Worm (Caenorhabditis elegans) whole organism, L1 larva: ENCODE results near the gene twk-33.
A peak's percentile ranks its signal among the peaks of the same experiment; 100 is the strongest.

Experiments
- C04F5.9 ChIP-seq: sonication (generic microtip); optimal IDR thresholded peaks from 2 replicates; lab custom pipeline; 2016; ENCODE audit warnings: missing genetic modification characterization, missing compliant biosample characterization
- C16A3.4 ChIP-seq: fragments of 150-350 bp; optimal IDR thresholded peaks from 2 replicates; lab custom pipeline; 2014; ENCODE audit warnings: missing biosample characterization, missing genetic modification characterization
- C34B4.2 ChIP-seq: sonication (generic microtip); optimal IDR thresholded peaks from 2 replicates; lab custom pipeline; 2017; ENCODE audit warnings: mild to moderate bottlenecking, missing genetic modification characterization, missing compliant biosample characterization
- alr-1 ChIP-seq: fragments of 200-800 bp; sonication (Bioruptor generic); optimal IDR thresholded peaks from 2 replicates; lab custom pipeline; 2018; ENCODE audit warnings: borderline replicate concordance, mild to moderate bottlenecking, missing genetic modification characterization, missing compliant biosample characterization
- blmp-1 ChIP-seq: fragments of 150-350 bp; optimal IDR thresholded peaks from 2 replicates; lab custom pipeline; 2014; ENCODE audit warnings: missing biosample characterization, missing genetic modification characterization
- ceh-8 ChIP-seq: fragments of 200-800 bp; sonication (Bioruptor generic); optimal IDR thresholded peaks from 2 replicates; lab custom pipeline; 2018; ENCODE audit warnings: mild to moderate bottlenecking, missing genetic modification characterization, moderate library complexity, missing compliant biosample characterization
- ceh-82 ChIP-seq, 3 experiments: fragments of 150-350 bp in 1 of 3; sonication (generic microtip) in 2 of 3; optimal IDR thresholded peaks; 2 replicates each; lab custom pipeline; 2014 to 2017; ENCODE audit warnings: missing biosample characterization in 3 of 3, missing genetic modification characterization in 3 of 3
- ceh-90 ChIP-seq: sonication (generic microtip); optimal IDR thresholded peaks from 2 replicates; lab custom pipeline; 2016; ENCODE audit warnings: missing genetic modification characterization, missing compliant biosample characterization
- ces-1 ChIP-seq: fragments of 150-350 bp; optimal IDR thresholded peaks from 2 replicates; lab custom pipeline; 2014; ENCODE audit warnings: missing biosample characterization, missing genetic modification reagents, missing genetic modification characterization
- dsc-1 ChIP-seq: sonication (generic microtip); optimal IDR thresholded peaks from 2 replicates; lab custom pipeline; 2016; ENCODE audit warnings: mild to moderate bottlenecking, missing genetic modification characterization, missing compliant biosample characterization
- efl-3 ChIP-seq: fragments of 200-800 bp; sonication (Bioruptor generic); optimal IDR thresholded peaks from 2 replicates; lab custom pipeline; 2018; ENCODE audit warnings: mild to moderate bottlenecking, missing genetic modification characterization, missing compliant biosample characterization
- elt-2 ChIP-seq: sonication (generic microtip); optimal IDR thresholded peaks from 2 replicates; lab custom pipeline; 2016; ENCODE audit warnings: missing genetic modification characterization, mild to moderate bottlenecking, inconsistent platforms, missing compliant biosample characterization, missing genetic modification reagents
- elt-3 ChIP-seq, 6 experiments: fragments of 150-350 bp in 1 of 6; sonication (generic microtip); optimal IDR thresholded peaks; 2 replicates each; lab custom pipeline; 2017 to 2018; ENCODE audit warnings: missing biosample characterization in 6 of 6, missing genetic modification characterization in 6 of 6, inconsistent platforms in 1 of 6
- grh-1 ChIP-seq: fragments of 200-800 bp; sonication (Bioruptor generic); IDR thresholded peaks from 2 replicates; pipeline ENCODE4 v1.3.6; 2022; ENCODE audit warnings: missing genetic modification reagents, missing genetic modification characterization, missing compliant biosample characterization
- hlh-17 ChIP-seq: fragments of 200-800 bp; sonication (Bioruptor generic); optimal IDR thresholded peaks from 2 replicates; lab custom pipeline; 2018; ENCODE audit warnings: missing genetic modification characterization, mild to moderate bottlenecking, missing compliant biosample characterization, moderate library complexity, borderline replicate concordance
- isw-1 ChIP-seq: fragments of 200-800 bp; sonication (Bioruptor generic); IDR thresholded peaks from 2 replicates; pipeline ENCODE4 v1.3.6; 2022; ENCODE audit warnings: missing genetic modification characterization, missing compliant biosample characterization
- lin-13 ChIP-seq: fragments of 150-350 bp; optimal IDR thresholded peaks from 2 replicates; lab custom pipeline; 2014; ENCODE audit warnings: missing biosample characterization, missing genetic modification reagents, missing genetic modification characterization
- lin-14 ChIP-seq: fragments of 200-800 bp; sonication (Bioruptor generic); optimal IDR thresholded peaks from 2 replicates; lab custom pipeline; 2018; ENCODE audit warnings: mild to moderate bottlenecking, missing genetic modification characterization, moderate library complexity, missing compliant biosample characterization
- mdl-1 ChIP-seq, 2 experiments: fragments of 150-350 bp; optimal IDR thresholded peaks; 2 replicates each; lab custom pipeline; 2014 to 2017; ENCODE audit warnings: missing biosample characterization in 2 of 2, missing genetic modification characterization in 2 of 2, inconsistent platforms in 1 of 2
- mep-1 ChIP-seq: fragments of 150-350 bp; optimal IDR thresholded peaks from 2 replicates; lab custom pipeline; 2014; ENCODE audit warnings: missing biosample characterization, missing genetic modification characterization
- nhr-12 ChIP-seq: sonication (generic microtip); optimal IDR thresholded peaks from 2 replicates; lab custom pipeline; 2017; ENCODE audit warnings: missing biosample characterization, missing genetic modification characterization
- nhr-19 ChIP-seq: fragments of 200-800 bp; sonication (Bioruptor generic); conservative IDR thresholded peaks from 2 replicates; pipeline ENCODE4 v1.3.6; 2022; ENCODE audit warnings: missing genetic modification characterization, missing compliant biosample characterization
- nhr-20 ChIP-seq: sonication (generic microtip); optimal IDR thresholded peaks from 2 replicates; lab custom pipeline; 2016; ENCODE audit warnings: mild to moderate bottlenecking, missing genetic modification characterization, missing compliant biosample characterization
- nhr-237 ChIP-seq: fragments of 150-350 bp; optimal IDR thresholded peaks from 2 replicates; lab custom pipeline; 2014; ENCODE audit warnings: missing biosample characterization, missing genetic modification characterization
- nhr-28 ChIP-seq: fragments of 150-350 bp; optimal IDR thresholded peaks from 2 replicates; lab custom pipeline; 2014; ENCODE audit warnings: missing biosample characterization, missing genetic modification characterization
- nhr-71 ChIP-seq: sonication (generic microtip); optimal IDR thresholded peaks from 2 replicates; lab custom pipeline; 2016; ENCODE audit warnings: mild to moderate bottlenecking, missing genetic modification characterization, moderate library complexity, missing compliant biosample characterization
- nhr-84 ChIP-seq: sonication (generic microtip); optimal IDR thresholded peaks from 2 replicates; lab custom pipeline; 2017; ENCODE audit warnings: missing biosample characterization, missing genetic modification characterization
- nhr-85 ChIP-seq: sonication (generic microtip); peaks from one replicate; lab custom pipeline; 2016; ENCODE audit warnings: missing genetic modification characterization, inconsistent platforms, missing compliant biosample characterization
- pag-3 ChIP-seq: sonication (generic microtip); optimal IDR thresholded peaks from 2 replicates; lab custom pipeline; 2017; ENCODE audit warnings: missing genetic modification characterization, mild to moderate bottlenecking, missing compliant biosample characterization, antibody characterized with exemption, borderline replicate concordance; ENCODE audit not compliant: insufficient read depth
- skn-1 ChIP-seq: fragments of 150-350 bp; optimal IDR thresholded peaks from 2 replicates; lab custom pipeline; 2014; ENCODE audit warnings: missing biosample characterization, missing genetic modification characterization
- snu-23 ChIP-seq: sonication (generic microtip); optimal IDR thresholded peaks from 2 replicates; lab custom pipeline; 2016; ENCODE audit warnings: missing genetic modification characterization, missing compliant biosample characterization
- sox-4 ChIP-seq: sonication (generic microtip); optimal IDR thresholded peaks from 2 replicates; lab custom pipeline; 2016; ENCODE audit warnings: missing genetic modification characterization, missing compliant biosample characterization
- sup-37 ChIP-seq: fragments of 200-800 bp; sonication (Bioruptor generic); optimal IDR thresholded peaks from 2 replicates; lab custom pipeline; 2018; ENCODE audit warnings: mild to moderate bottlenecking, missing genetic modification characterization, missing compliant biosample characterization
- swsn-7 ChIP-seq: sonication (generic microtip); optimal IDR thresholded peaks from 2 replicates; lab custom pipeline; 2016; ENCODE audit warnings: missing genetic modification characterization, missing compliant biosample characterization
- tbx-2 ChIP-seq: sonication (generic microtip); optimal IDR thresholded peaks from 2 replicates; lab custom pipeline; 2016; ENCODE audit warnings: missing genetic modification characterization, missing compliant biosample characterization
- tlp-1 ChIP-seq: fragments of 150-350 bp; optimal IDR thresholded peaks from 2 replicates; lab custom pipeline; 2014; ENCODE audit warnings: missing biosample characterization, missing genetic modification characterization
- unc-62 ChIP-seq: fragments of 150-350 bp; optimal IDR thresholded peaks from 2 replicates; lab custom pipeline; 2014; ENCODE audit warnings: missing biosample characterization, missing genetic modification reagents, missing genetic modification characterization
- zag-1 ChIP-seq: fragments of 150-350 bp; optimal IDR thresholded peaks from 2 replicates; lab custom pipeline; 2014; ENCODE audit warnings: missing biosample characterization, missing genetic modification characterization
- ztf-11 ChIP-seq, 2 experiments: sonication (generic microtip); optimal IDR thresholded peaks; 2 replicates each; lab custom pipeline; 2016 to 2017; ENCODE audit warnings: missing genetic modification characterization in 2 of 2, missing biosample characterization in 1 of 2, missing compliant biosample characterization in 1 of 2

The twk-33 gene

DNA sequence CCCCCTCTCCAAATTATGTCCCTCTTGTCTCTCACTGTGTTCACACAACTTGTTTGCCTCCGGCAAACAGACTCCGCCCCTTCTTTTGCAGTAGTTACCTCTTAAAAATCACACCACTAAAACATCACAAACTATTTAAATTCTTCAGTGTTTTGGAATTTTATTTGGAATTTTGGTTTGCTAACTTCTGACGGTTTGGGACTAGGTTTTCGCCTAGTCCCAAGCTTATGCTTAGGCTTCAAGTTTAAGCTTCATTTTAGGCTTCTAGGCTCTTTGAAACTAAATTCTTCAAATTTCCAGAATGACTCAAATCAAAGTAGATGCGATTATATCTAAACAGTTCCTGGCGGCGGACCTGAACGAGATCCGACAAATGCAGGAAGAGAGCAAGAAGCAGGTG is 10.5 kb upstream of the twk-33 start, which contains the start of gene fat-5:
TSS of gene fat-5 (plus strand) at position 301 of the 400 bp plus-strand sequence.
- TF ChIP-seq blmp-1 (no peak), ceh-90 (no peak), grh-1 (GFP tag; lab: Robert Waterston, UW) (no peak)

ce11 chrV:17723142-17723781 is 9.1 kb upstream of the twk-33 start:
- TF ChIP-seq efl-3 (GFP tag; lab: Kevin White, UChicago) (no peak), C04F5.9 (tag; lab: Kevin White, UChicago) (no peak), nhr-28 (no peak), tbx-2 (tag; lab: Kevin White, UChicago) (no peak), nhr-12 (no peak), nhr-20 (tag; lab: Kevin White, UChicago) (peak; percentile 17), lin-13 (GFP tag; lab: Kevin White, UChicago) (no peak), ceh-90 (no peak), lin-14 (peak; percentile 19), ceh-82 (tag; optimal IDR thresholded peaks at IDR 0.05; lab: Kevin White, UChicago) (no peak), ces-1 (GFP tag; lab: Kevin White, UChicago) (no peak), pag-3 (tag; lab: Kevin White, UChicago) (no peak), nhr-71 (tag; lab: Kevin White, UChicago) (no peak), nhr-19 (peak; percentile 73), sup-37 (no peak), mdl-1 (tag; optimal IDR thresholded peaks at IDR 0.05; lab: Kevin White, UChicago) (peak in 1 of 2 experiments; percentile 9), dsc-1 (tag; lab: Kevin White, UChicago) (no peak), nhr-85 (tag; lab: Kevin White, UChicago) (peak; percentile 76), zag-1 (no peak), grh-1 (GFP tag; lab: Robert Waterston, UW) (no peak), mep-1 (tag; lab: Kevin White, UChicago) (no peak), C16A3.4 (tag; lab: Kevin White, UChicago) (no peak), elt-2 (peak; percentile 17), C34B4.2 (tag; lab: Kevin White, UChicago) (no peak), nhr-84 (no peak), ztf-11 (tag; optimal IDR thresholded peaks at IDR 0.05; lab: Kevin White, UChicago) (no peak), ceh-8 (GFP tag; lab: Kevin White, UChicago) (no peak), nhr-237 (tag; lab: Kevin White, UChicago) (no peak), skn-1 (tag; lab: Kevin White, UChicago) (no peak), swsn-7 (no peak), alr-1 (tag; lab: Kevin White, UChicago) (no peak), tlp-1 (tag; lab: Kevin White, UChicago) (no peak), hlh-17 (GFP tag; lab: Kevin White, UChicago) (no peak), elt-3 (tag; optimal IDR thresholded peaks at IDR 0.05; lab: Kevin White, UChicago) (peak in 2 of 6 experiments; percentile 4 to 19), blmp-1 (peak; percentile 49), snu-23 (GFP tag; lab: Kevin White, UChicago) (no peak), isw-1 (no peak), unc-62 (no peak), sox-4 (tag; lab: Kevin White, UChicago) (no peak)

DNA sequence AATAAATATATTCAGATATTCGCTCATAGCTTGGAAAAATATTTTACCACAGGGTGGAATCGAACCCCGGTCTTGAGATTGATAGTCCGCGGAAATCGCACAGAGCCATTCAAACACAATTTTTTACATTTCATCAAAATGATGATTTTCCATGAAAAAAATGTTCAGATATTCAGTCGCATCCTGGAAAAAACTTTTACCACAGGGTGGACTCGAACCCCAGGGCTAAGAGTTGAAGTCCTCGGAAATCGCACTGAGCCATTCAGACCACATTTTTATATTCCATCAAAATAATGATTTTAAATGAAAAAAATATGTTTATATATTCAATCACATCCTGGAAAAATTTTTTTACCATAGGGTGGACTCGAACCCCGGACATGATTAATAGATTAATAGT is 8.4 kb upstream of the twk-33 start:
- TF ChIP-seq sox-4 (tag; lab: Kevin White, UChicago) = no peak
- TF ChIP-seq elt-3 (tag; optimal IDR thresholded peaks at IDR 0.05; lab: Kevin White, UChicago) = no peak
- TF ChIP-seq dsc-1 (tag; lab: Kevin White, UChicago) = no peak
- TF ChIP-seq, all 84 proteins: peak for 0
